Fruit fly (Drosophila melanogaster) whole organism, embryonic: Measurements from ENCODE around the gene CG9132.

ENCODE experiments used
- ATbp ChIP-seq: fragments of 200-800 bp; sonication (Bioruptor generic); optimal IDR thresholded peaks from 2 replicates; lab custom pipeline; 2017; ENCODE audit warnings: missing biosample characterization, mild to moderate bottlenecking, missing genetic modification characterization, missing genetic modification reagents
- B-H2 ChIP-seq: fragments of 200-800 bp; sonication (Bioruptor generic); optimal IDR thresholded peaks from 2 replicates; lab custom pipeline; 2018; ENCODE audit warnings: missing biosample characterization, mild to moderate bottlenecking, missing genetic modification characterization
- Bdp1 ChIP-seq: fragments of 200-800 bp; sonication (Bioruptor generic); optimal IDR thresholded peaks from 3 replicates; lab custom pipeline; 2016; ENCODE audit warnings: missing biosample characterization, missing genetic modification characterization
- BtbVII ChIP-seq: fragments of 200-800 bp; sonication (Bioruptor generic); optimal IDR thresholded peaks from 3 replicates; lab custom pipeline; 2017; ENCODE audit warnings: missing biosample characterization, mild to moderate bottlenecking, missing genetic modification characterization
- CG1024 ChIP-seq: fragments of 200-800 bp; sonication (Bioruptor generic); IDR thresholded peaks from 2 replicates; pipeline ENCODE4 v1.3.6; 2022; ENCODE audit warnings: missing biosample characterization, missing genetic modification characterization
- CG10274 ChIP-seq: fragments of 200-800 bp; sonication (Bioruptor generic); optimal IDR thresholded peaks from 3 replicates; lab custom pipeline; 2017; ENCODE audit warnings: missing biosample characterization, mild to moderate bottlenecking, missing genetic modification characterization
- CG11456 ChIP-seq: fragments of 200-800 bp; sonication (Bioruptor generic); IDR thresholded peaks from 3 replicates; pipeline ENCODE4 v1.3.6; 2022; ENCODE audit warnings: missing biosample characterization, missing genetic modification characterization
- CG11560 ChIP-seq: fragments of 200-800 bp; sonication (Bioruptor generic); IDR thresholded peaks from 3 replicates; pipeline ENCODE4 v1.3.6; 2022; ENCODE audit warnings: missing biosample characterization, missing genetic modification characterization
- CG11695 ChIP-seq: fragments of 200-800 bp; sonication (Bioruptor generic); IDR thresholded peaks from 3 replicates; pipeline ENCODE4 v1.3.6; 2022; ENCODE audit warnings: missing biosample characterization, missing genetic modification characterization
- CG14667 ChIP-seq: fragments of 200-800 bp; sonication (Bioruptor generic); IDR thresholded peaks from 2 replicates; pipeline ENCODE4 v1.3.6; 2022; ENCODE audit warnings: missing biosample characterization, missing genetic modification characterization
- CG15011 ChIP-seq: fragments of 200-800 bp; sonication (Bioruptor generic); optimal IDR thresholded peaks from 3 replicates; lab custom pipeline; 2018; ENCODE audit warnings: missing biosample characterization, mild to moderate bottlenecking, missing genetic modification characterization
- CG16813 ChIP-seq: fragments of 200-800 bp; sonication (Bioruptor generic); IDR thresholded peaks from 3 replicates; pipeline ENCODE4 v1.3.6; 2022; ENCODE audit warnings: missing biosample characterization, missing genetic modification characterization; ENCODE audit not compliant: partially characterized antibody
- CG17385 ChIP-seq: fragments of 200-800 bp; sonication (Bioruptor generic); optimal IDR thresholded peaks from 3 replicates; lab custom pipeline; 2018; ENCODE audit warnings: missing biosample characterization, mild to moderate bottlenecking, missing genetic modification characterization
- CG2875 ChIP-seq: fragments of 200-800 bp; sonication (Bioruptor generic); optimal IDR thresholded peaks from 2 replicates; lab custom pipeline; 2017; ENCODE audit warnings: missing biosample characterization, mild to moderate bottlenecking, missing genetic modification characterization, missing genetic modification reagents
- CG30403 ChIP-seq: fragments of 200-800 bp; sonication (Bioruptor generic); optimal IDR thresholded peaks from 3 replicates; lab custom pipeline; 2016; ENCODE audit warnings: missing biosample characterization, missing genetic modification characterization
- CG33557 ChIP-seq: fragments of 200-800 bp; sonication (Bioruptor generic); optimal IDR thresholded peaks from 2 replicates; lab custom pipeline; 2019; ENCODE audit warnings: missing biosample characterization, mild to moderate bottlenecking, missing genetic modification characterization, moderate library complexity
- CG4820 ChIP-seq: fragments of 200-800 bp; sonication (Bioruptor generic); optimal IDR thresholded peaks from 3 replicates; lab custom pipeline; 2016; ENCODE audit warnings: missing biosample characterization, missing genetic modification characterization
- CG6854 ChIP-seq: fragments of 200-800 bp; sonication (Bioruptor generic); optimal IDR thresholded peaks from 3 replicates; lab custom pipeline; 2017; ENCODE audit warnings: missing biosample characterization, mild to moderate bottlenecking, missing genetic modification characterization
- CG7839 ChIP-seq: fragments of 200-800 bp; sonication (Bioruptor generic); optimal IDR thresholded peaks from 3 replicates; lab custom pipeline; 2018; ENCODE audit warnings: missing biosample characterization, mild to moderate bottlenecking, missing genetic modification characterization, moderate library complexity
- CG9215 ChIP-seq: fragments of 200-800 bp; sonication (Bioruptor generic); IDR thresholded peaks from 2 replicates; pipeline ENCODE4 v1.3.6; 2022; ENCODE audit warnings: missing biosample characterization, missing genetic modification characterization
- Camta ChIP-seq: fragments of 200-800 bp; sonication (Bioruptor generic); optimal IDR thresholded peaks from 2 replicates; lab custom pipeline; 2016; ENCODE audit warnings: missing biosample characterization, missing genetic modification characterization
- CrebB ChIP-seq: fragments of 200-800 bp; sonication (Bioruptor generic); optimal IDR thresholded peaks from 3 replicates; lab custom pipeline; 2018; ENCODE audit warnings: missing biosample characterization, mild to moderate bottlenecking, missing genetic modification characterization
- D ChIP-seq, 2 experiments: fragments of 200-800 bp in 1 of 2; fragments of >200 bp in 1 of 2; sonication (Bioruptor generic) in 1 of 2; optimal IDR thresholded peaks; 2 replicates in 1 of 2; 3 replicates in 1 of 2; lab custom pipeline; 2017; ENCODE audit warnings: mild to moderate bottlenecking in 1 of 2, missing biosample characterization in 1 of 2, missing genetic modification characterization in 1 of 2, missing genetic modification reagents in 1 of 2
- Jarid2 ChIP-seq: fragments of 200-800 bp; sonication (Bioruptor generic); optimal IDR thresholded peaks from 3 replicates; lab custom pipeline; 2017; ENCODE audit warnings: mild to moderate bottlenecking, missing biosample characterization, missing genetic modification reagents, missing genetic modification characterization
- Max ChIP-seq: fragments of 200-800 bp; sonication (Bioruptor generic); optimal IDR thresholded peaks from 2 replicates; lab custom pipeline; 2016; ENCODE audit warnings: missing biosample characterization, mild to moderate bottlenecking, missing genetic modification characterization
- Mrtf ChIP-seq: fragments of 200-800 bp; sonication (Bioruptor generic); IDR thresholded peaks from 3 replicates; pipeline ENCODE4 v1.3.6; 2022; ENCODE audit warnings: missing biosample characterization, missing genetic modification characterization
- Myb ChIP-seq: fragments of 200-800 bp; sonication (Bioruptor generic); optimal IDR thresholded peaks from 2 replicates; lab custom pipeline; 2016; ENCODE audit warnings: missing biosample characterization, missing genetic modification characterization
- Neu2 ChIP-seq: fragments of 200-800 bp; sonication (Bioruptor generic); optimal IDR thresholded peaks from 3 replicates; lab custom pipeline; 2016; ENCODE audit warnings: missing biosample characterization, missing genetic modification characterization, borderline replicate concordance
- Nf-YA ChIP-seq: fragments of 200-800 bp; sonication (Bioruptor generic); IDR thresholded peaks from 2 replicates; pipeline ENCODE4 v1.3.6; 2022; ENCODE audit warnings: missing biosample characterization, missing genetic modification characterization
- Scr ChIP-seq: fragments of 200-800 bp; sonication (Bioruptor generic); IDR thresholded peaks from 2 replicates; pipeline ENCODE4 v1.3.6; 2022; ENCODE audit warnings: missing biosample characterization, missing genetic modification characterization; ENCODE audit not compliant: partially characterized antibody
- amos ChIP-seq: fragments of 200-800 bp; sonication (Bioruptor generic); IDR thresholded peaks from 2 replicates; pipeline ENCODE4 v1.3.6; 2022; ENCODE audit warnings: missing biosample characterization, missing genetic modification characterization; ENCODE audit not compliant: partially characterized antibody
- ase ChIP-seq: fragments of 200-800 bp; sonication (Bioruptor generic); IDR thresholded peaks from 3 replicates; pipeline ENCODE4 v1.3.6; 2022; ENCODE audit warnings: missing biosample characterization, missing genetic modification characterization
- bbx ChIP-seq: fragments of 200-800 bp; sonication (Bioruptor generic); IDR thresholded peaks from 2 replicates; pipeline ENCODE4 v1.3.6; 2022; ENCODE audit warnings: missing biosample characterization, missing genetic modification characterization; ENCODE audit not compliant: partially characterized antibody
- chif ChIP-seq, 2 experiments: fragments of 200-800 bp; sonication (Bioruptor generic); optimal IDR thresholded peaks; 3 replicates each; lab custom pipeline; 2016; ENCODE audit warnings: missing biosample characterization in 2 of 2, missing genetic modification characterization in 2 of 2
- chm ChIP-seq: fragments of 200-800 bp; sonication (Bioruptor generic); IDR thresholded peaks from 2 replicates; pipeline ENCODE4 v1.3.6; 2022; ENCODE audit warnings: missing biosample characterization, missing genetic modification characterization
- cwo ChIP-seq: fragments of 200-800 bp; sonication (Bioruptor generic); optimal IDR thresholded peaks from 3 replicates; lab custom pipeline; 2017; ENCODE audit warnings: missing biosample characterization, missing genetic modification characterization, mild to moderate bottlenecking, moderate library complexity, missing genetic modification reagents
- dm ChIP-seq: fragments of 200-800 bp; sonication (Bioruptor generic); optimal IDR thresholded peaks from 3 replicates; lab custom pipeline; 2016; ENCODE audit warnings: missing biosample characterization, missing genetic modification characterization
- fd102C ChIP-seq: fragments of 200-800 bp; sonication (Bioruptor generic); optimal IDR thresholded peaks from 2 replicates; lab custom pipeline; 2018; ENCODE audit warnings: missing biosample characterization, mild to moderate bottlenecking, missing genetic modification characterization, moderate library complexity
- lilli ChIP-seq: fragments of 200-800 bp; sonication (Bioruptor generic); optimal IDR thresholded peaks from 3 replicates; lab custom pipeline; 2016; ENCODE audit warnings: missing biosample characterization, missing genetic modification characterization
- mld ChIP-seq: fragments of 200-800 bp; sonication (Bioruptor generic); IDR thresholded peaks from 3 replicates; pipeline ENCODE4 v1.3.6; 2022; ENCODE audit warnings: missing biosample characterization, missing genetic modification characterization; ENCODE audit not compliant: partially characterized antibody
- nerfin-1 ChIP-seq: fragments of 200-800 bp; sonication (Bioruptor generic); optimal IDR thresholded peaks from 3 replicates; lab custom pipeline; 2019; ENCODE audit warnings: missing biosample characterization, mild to moderate bottlenecking, missing genetic modification characterization, moderate library complexity
- nom ChIP-seq: fragments of 200-800 bp; sonication (Bioruptor generic); optimal IDR thresholded peaks from 2 replicates; lab custom pipeline; 2017; ENCODE audit warnings: missing biosample characterization, missing genetic modification characterization, mild to moderate bottlenecking, moderate library complexity, missing genetic modification reagents
- pho ChIP-seq: fragments of 200-800 bp; sonication (Bioruptor generic); optimal IDR thresholded peaks from 2 replicates; lab custom pipeline; 2016; ENCODE audit warnings: missing biosample characterization, missing genetic modification characterization
- pzg ChIP-seq: fragments of 200-800 bp; sonication (Bioruptor generic); optimal IDR thresholded peaks from 3 replicates; lab custom pipeline; 2018; ENCODE audit warnings: missing biosample characterization, mild to moderate bottlenecking, missing genetic modification characterization, moderate library complexity
- slou ChIP-seq: fragments of 200-800 bp; sonication (Bioruptor generic); optimal IDR thresholded peaks from 3 replicates; lab custom pipeline; 2016; ENCODE audit warnings: missing biosample characterization, missing genetic modification characterization
- sob ChIP-seq: fragments of 200-800 bp; sonication (Bioruptor generic); IDR thresholded peaks from 2 replicates; pipeline ENCODE4 v1.3.6; 2022; ENCODE audit warnings: missing biosample characterization, missing genetic modification characterization
- tll ChIP-seq, 2 experiments: fragments of 200-800 bp in 1 of 2; fragments of >200 bp in 1 of 2; sonication (Bioruptor generic) in 1 of 2; optimal IDR thresholded peaks; 2 replicates each; lab custom pipeline; 2017 to 2019; ENCODE audit warnings: missing biosample characterization in 2 of 2, missing genetic modification characterization in 2 of 2, mild to moderate bottlenecking in 1 of 2, moderate library complexity in 1 of 2
- twi ChIP-seq: fragments of 200-800 bp; optimal IDR thresholded peaks from 2 replicates; lab custom pipeline; 2019; ENCODE audit warnings: missing biosample characterization, mild to moderate bottlenecking, missing genetic modification characterization, moderate library complexity
- usp ChIP-seq: fragments of >200 bp; optimal IDR thresholded peaks from 2 replicates; lab custom pipeline; 2017; ENCODE audit warnings: missing biosample characterization, missing genetic modification characterization
- vvl ChIP-seq: fragments of 200-800 bp; sonication (Bioruptor generic); IDR thresholded peaks from 2 replicates; pipeline ENCODE4 v1.3.6; 2022; ENCODE audit warnings: missing biosample characterization, missing genetic modification characterization
- z ChIP-seq: fragments of 200-800 bp; sonication (Bioruptor generic); IDR thresholded peaks from 3 replicates; pipeline ENCODE4 v1.3.6; 2022; ENCODE audit warnings: missing biosample characterization, missing genetic modification characterization

CG9132 gene

DNA sequence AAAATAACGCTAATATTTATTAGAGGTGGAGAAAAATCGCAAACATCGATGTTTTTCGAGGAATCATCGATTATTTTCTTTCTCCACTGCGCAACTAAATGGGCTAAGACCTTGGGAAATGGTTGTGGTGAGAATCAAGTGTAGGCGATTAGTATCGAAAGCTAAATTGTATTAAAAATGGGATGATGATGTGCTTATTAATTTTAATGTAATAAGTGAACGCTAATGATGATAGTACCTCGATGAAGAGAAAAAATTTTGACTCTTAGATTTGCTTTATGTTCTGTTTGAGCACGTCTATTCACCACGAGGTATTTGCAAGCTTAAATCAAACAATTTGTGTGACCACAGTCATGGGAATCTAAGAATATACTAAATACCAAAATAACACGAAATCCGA, 2.8 kb upstream of the CG9132 start, which contains the start of the genes Rai1 and CG13005 (continued):
- TF ChIP-seq mld (GFP tag; lab: Robert Waterston, UW) (0 out of 3 replicates have a peak, but pooled peaks have one; percentile 67), ATbp (GFP tag; lab: Kevin White, UChicago) (no peak), CG9215 (no peak), CG10274 (no peak), Max (no peak), CG1024 (GFP tag; lab: Robert Waterston, UW) (no peak), CG2875 (GFP tag; lab: Kevin White, UChicago) (no peak), twi (tag; lab: Kevin White, UChicago) (no peak), bbx (GFP tag; lab: Robert Waterston, UW) (peak; percentile 86), CG16813 (GFP tag; lab: Robert Waterston, UW) (peak; percentile 80), Neu2 (GFP tag; lab: Kevin White, UChicago) (no peak), CG15011 (GFP tag; lab: Kevin White, UChicago) (no peak), CG4820 (GFP tag; lab: Kevin White, UChicago) (no peak), chif (GFP tag; optimal IDR thresholded peaks at IDR 0.05; lab: Kevin White, UChicago) (no peak), slou (no peak), amos (GFP tag; lab: Robert Waterston, UW) (peak; percentile 80), Nf-YA (GFP tag; lab: Robert Waterston, UW) (no peak), B-H2 (no peak), sob (no peak), CG11456 (GFP tag; lab: Robert Waterston, UW) (no peak), nerfin-1 (no peak), CG17385 (no peak), chm (GFP tag; lab: Robert Waterston, UW) (no peak), CG11695 (GFP tag; lab: Robert Waterston, UW) (no peak), z (GFP tag; lab: Robert Waterston, UW) (no peak), CrebB (tag; lab: Kevin White, UChicago) (no peak), Myb (GFP tag; lab: Kevin White, UChicago) (peak; percentile 15), BtbVII (GFP tag; lab: Kevin White, UChicago) (no peak), CG6854 (no peak), pho (GFP tag; lab: Kevin White, UChicago) (no peak), tll (GFP tag; optimal IDR thresholded peaks at IDR 0.05; lab: Kevin White, UChicago) (no peak), lilli (GFP tag; lab: Kevin White, UChicago) (no peak), pzg (GFP tag; lab: Kevin White, UChicago) (peak; percentile 53), CG33557 (GFP tag; lab: Kevin White, UChicago) (no peak), Mrtf (GFP tag; lab: Robert Waterston, UW) (no peak), Bdp1 (GFP tag; lab: Kevin White, UChicago) (no peak), dm (GFP tag; lab: Kevin White, UChicago) (no peak), CG30403 (no peak), CG11560 (no peak), fd102C (GFP tag; lab: Kevin White, UChicago) (no peak), ase (GFP tag; lab: Robert Waterston, UW) (no peak), vvl (no peak), Scr (GFP tag; lab: Robert Waterston, UW) (peak; percentile 89), CG7839 (tag; lab: Kevin White, UChicago) (no peak), CG14667 (GFP tag; lab: Robert Waterston, UW) (no peak), cwo (GFP tag; lab: Kevin White, UChicago) (no peak), usp (GFP tag; lab: Kevin White, UChicago) (no peak), D (optimal IDR thresholded peaks at IDR 0.05; lab: Kevin White, UChicago) (no peak), D (GFP tag; optimal IDR thresholded peaks at IDR 0.05; lab: Kevin White, UChicago) (no peak), Jarid2 (GFP tag; lab: Kevin White, UChicago) (no peak), nom (no peak), Camta (GFP tag; lab: Kevin White, UChicago) (no peak)
